Worm (Caenorhabditis elegans) whole organism, L4 larva: ENCODE measurements around the gene Y38H6C.25.
A peak's percentile ranks its signal among the peaks of the same experiment; 100 is the strongest.

ENCODE experiments used
- F44E2.7 ChIP-seq: fragments of 200-800 bp; sonication (Bioruptor generic); IDR thresholded peaks from 2 replicates; pipeline ENCODE4 v2.1.2; 2022; ENCODE audit warnings: missing genetic modification characterization, missing compliant biosample characterization
- ZK546.5 ChIP-seq, 2 experiments: sonication (generic microtip); optimal IDR thresholded peaks; 2 replicates each; lab custom pipeline; 2017; ENCODE audit warnings: missing biosample characterization in 2 of 2, missing genetic modification characterization in 2 of 2
- aha-1 ChIP-seq: fragments of 150-350 bp; peaks from one replicate; lab custom pipeline; 2014; ENCODE audit warnings: missing biosample characterization, missing genetic modification characterization
- ceh-44 ChIP-seq: fragments of 200-800 bp; sonication (Bioruptor generic); IDR thresholded peaks from 2 replicates; pipeline ENCODE4 v1.3.6; 2022; ENCODE audit warnings: missing genetic modification reagents, missing genetic modification characterization, missing compliant biosample characterization
- daf-16 ChIP-seq, 3 experiments: sonication (generic microtip); optimal IDR thresholded peaks; 2 replicates each; lab custom pipeline; 2016 to 2017; ENCODE audit warnings: missing genetic modification characterization in 3 of 3, missing genetic modification reagents in 3 of 3, mild to moderate bottlenecking in 2 of 3, missing compliant biosample characterization in 2 of 3, missing biosample characterization in 1 of 3, moderate library complexity in 1 of 3
- dmd-6 ChIP-seq: fragments of 200-800 bp; sonication (Bioruptor generic); IDR thresholded peaks from 2 replicates; pipeline ENCODE4 v1.3.6; 2022; ENCODE audit warnings: missing genetic modification reagents, missing genetic modification characterization, missing compliant biosample characterization
- dmd-9 ChIP-seq: fragments of 200-800 bp; sonication (Bioruptor generic); IDR thresholded peaks from 2 replicates; pipeline ENCODE4 v1.3.6; 2022; ENCODE audit warnings: missing genetic modification reagents, missing genetic modification characterization, missing compliant biosample characterization
- dpl-1 ChIP-seq: fragments of 150-350 bp; optimal IDR thresholded peaks from 2 replicates; lab custom pipeline; 2014; ENCODE audit warnings: missing biosample characterization, missing genetic modification reagents, missing genetic modification characterization
- duxl-1 ChIP-seq: sonication (generic microtip); optimal IDR thresholded peaks from 2 replicates; lab custom pipeline; 2016; ENCODE audit warnings: mild to moderate bottlenecking, missing genetic modification characterization, moderate library complexity, missing compliant biosample characterization; ENCODE audit not compliant: poor library complexity
- dve-1 ChIP-seq: sonication (generic microtip); optimal IDR thresholded peaks from 2 replicates; lab custom pipeline; 2017; ENCODE audit warnings: antibody characterized with exemption, mild to moderate bottlenecking, missing genetic modification characterization, missing compliant biosample characterization; ENCODE audit not compliant: insufficient read depth
- hif-1 ChIP-seq, 2 experiments: sonication (generic microtip); optimal IDR thresholded peaks; 2 replicates each; lab custom pipeline; 2016 to 2017; ENCODE audit warnings: missing compliant biosample characterization in 2 of 2, missing genetic modification characterization in 2 of 2, missing genetic modification reagents in 2 of 2, missing genotype in 2 of 2, mild to moderate bottlenecking in 1 of 2
- hlh-30 ChIP-seq: sonication (generic microtip); optimal IDR thresholded peaks from 2 replicates; lab custom pipeline; 2017; ENCODE audit warnings: antibody characterized with exemption, mild to moderate bottlenecking, missing genetic modification characterization, missing compliant biosample characterization; ENCODE audit not compliant: insufficient read depth
- lin-1 ChIP-seq: fragments of 200-800 bp; sonication (Bioruptor generic); IDR thresholded peaks from 2 replicates; pipeline ENCODE4 v1.3.6; 2022; ENCODE audit warnings: missing genetic modification reagents, missing genetic modification characterization, missing compliant biosample characterization
- lin-15B ChIP-seq: fragments of 150-350 bp; sonication (generic microtip); optimal IDR thresholded peaks from 3 replicates; lab custom pipeline; 2014; ENCODE audit warnings: missing biosample characterization, missing genetic modification characterization
- lin-29 ChIP-seq: fragments of 200-800 bp; sonication (Bioruptor generic); IDR thresholded peaks from 2 replicates; pipeline ENCODE4 v1.3.6; 2022; ENCODE audit warnings: missing genetic modification reagents, missing genetic modification characterization, missing compliant biosample characterization
- lin-38 ChIP-seq: fragments of 200-800 bp; sonication (Bioruptor generic); IDR thresholded peaks from 2 replicates; pipeline ENCODE4 v1.3.6; 2022; ENCODE audit warnings: missing genetic modification reagents, missing genetic modification characterization, missing compliant biosample characterization
- lin-39 ChIP-seq: fragments of 150-350 bp; optimal IDR thresholded peaks from 2 replicates; lab custom pipeline; 2014; ENCODE audit warnings: missing biosample characterization, missing genetic modification reagents, missing genetic modification characterization
- lsy-2 ChIP-seq, 2 experiments: fragments of 150-350 bp in 1 of 2; sonication (generic microtip) in 1 of 2; optimal IDR thresholded peaks; 2 replicates each; lab custom pipeline; 2014 to 2017; ENCODE audit warnings: missing biosample characterization in 2 of 2, missing genetic modification characterization in 2 of 2
- mdl-1 ChIP-seq, 2 experiments: fragments of 150-350 bp in 1 of 2; sonication (generic microtip) in 1 of 2; optimal IDR thresholded peaks; 2 replicates each; lab custom pipeline; 2014 to 2017; ENCODE audit warnings: missing biosample characterization in 2 of 2, missing genetic modification characterization in 2 of 2
- mep-1 ChIP-seq: fragments of 150-350 bp; sonication (generic microtip); optimal IDR thresholded peaks from 3 replicates; lab custom pipeline; 2014; ENCODE audit warnings: missing biosample characterization, missing genetic modification characterization
- nhr-10 ChIP-seq: fragments of 150-350 bp; optimal IDR thresholded peaks from 2 replicates; lab custom pipeline; 2014; ENCODE audit warnings: missing biosample characterization, missing genetic modification characterization
- nhr-28 ChIP-seq: fragments of 150-350 bp; optimal IDR thresholded peaks from 2 replicates; lab custom pipeline; 2014; ENCODE audit warnings: missing biosample characterization, missing genetic modification characterization
- nhr-42 ChIP-seq: fragments of 200-800 bp; sonication (Bioruptor generic); IDR thresholded peaks from 2 replicates; pipeline ENCODE4 v1.3.6; 2022; ENCODE audit warnings: missing genetic modification characterization, missing compliant biosample characterization
- nhr-6 ChIP-seq: fragments of 150-350 bp; optimal IDR thresholded peaks from 2 replicates; lab custom pipeline; 2014; ENCODE audit warnings: missing biosample characterization, missing genetic modification characterization
- nhr-76 ChIP-seq: fragments of 150-350 bp; optimal IDR thresholded peaks from 2 replicates; lab custom pipeline; 2014; ENCODE audit warnings: missing biosample characterization, missing genetic modification characterization
- skn-1 ChIP-seq: fragments of 150-350 bp; optimal IDR thresholded peaks from 2 replicates; lab custom pipeline; 2014; ENCODE audit warnings: missing biosample characterization, missing genetic modification characterization
- unc-62 ChIP-seq, 3 experiments: fragments of 150-350 bp in 1 of 3; sonication (generic microtip); optimal IDR thresholded peaks in 2 of 3; peaks in 1 of 3; 1 replicate in 1 of 3; 2 replicates in 2 of 3; lab custom pipeline; 2014 to 2017; ENCODE audit warnings: missing biosample characterization in 3 of 3, missing genetic modification characterization in 3 of 3, missing genetic modification reagents in 3 of 3, missing genotype in 1 of 3

The Y38H6C.25 gene

ce11 chrV:20480790-20481189 lies 38.2 kb upstream of the Y38H6C.25 start (continued):
- TF ChIP-seq nhr-10 (tag; lab: Kevin White, UChicago) = no peak

ce11 chrV:20485285-20485684 lies 33.7 kb upstream of the Y38H6C.25 start, which contains the start of gene dhcr-7:
Gene dhcr-7 (minus strand): TSS chrV:20485385.
- no peak for TF ChIP-seq dve-1 (tag; lab: Kevin White, UChicago)
- no peak for TF ChIP-seq ceh-44 (GFP tag; lab: Robert Waterston, UW)
- no peak for TF ChIP-seq nhr-76
- no peak for TF ChIP-seq ZK546.5 (tag; optimal IDR thresholded peaks at IDR 0.05; lab: Kevin White, UChicago)
- no peak for TF ChIP-seq dmd-9
- TF ChIP-seq unc-62 (GFP tag; optimal IDR thresholded peaks at IDR 0.05 in 1 of 2; lab: Kevin White, UChicago) = no peak
- no peak for TF ChIP-seq unc-62 (tag; optimal IDR thresholded peaks at IDR 0.05; lab: Kevin White, UChicago)

DNA sequence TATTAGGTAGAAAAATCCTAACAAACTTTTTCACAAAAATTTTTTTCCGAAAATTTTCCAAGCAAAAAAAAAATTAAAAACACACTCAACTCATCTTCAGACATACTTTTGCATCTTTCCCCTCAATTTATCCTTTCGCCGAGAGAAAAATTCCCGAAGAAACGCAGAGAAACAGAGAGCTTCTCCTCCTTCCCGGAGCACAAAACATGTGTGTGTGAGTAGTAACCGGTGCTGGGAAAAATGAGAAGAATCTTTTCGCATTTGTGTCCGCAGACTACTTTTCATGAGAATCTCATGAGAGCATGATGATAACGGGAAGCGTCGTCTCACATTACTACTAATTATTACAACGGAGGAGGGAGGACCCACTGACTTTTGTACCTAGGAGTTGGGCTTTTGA lies 32.5 kb upstream of the Y38H6C.25 start:
- no peak for TF ChIP-seq lin-1 (GFP tag; lab: Robert Waterston, UW)
- peak; percentile 2 for TF ChIP-seq hlh-30 (tag; lab: Kevin White, UChicago)
- peak in 1 of 2 experiments; percentile 12 for TF ChIP-seq lsy-2 (tag; optimal IDR thresholded peaks at IDR 0.05; lab: Kevin White, UChicago)

- TF ChIP-seq unc-62 (GFP tag; optimal IDR thresholded peaks at IDR 0.05 in 1 of 2; lab: Kevin White, UChicago) (peak in 1 of 2 experiments; percentile 77), unc-62 (tag; optimal IDR thresholded peaks at IDR 0.05; lab: Kevin White, UChicago) (no peak), daf-16 (GFP tag; optimal IDR thresholded peaks at IDR 0.05; lab: Kevin White, UChicago) (no peak), daf-16 (tag; optimal IDR thresholded peaks at IDR 0.05; lab: Kevin White, UChicago) (no peak)
These were observed 29.9 kb upstream of the Y38H6C.25 start, which contains the start of gene srbc-78 for ce11 chrV:20489102-20489501. Gene srbc-78 (minus strand): TSS chrV:20489202.

DNA sequence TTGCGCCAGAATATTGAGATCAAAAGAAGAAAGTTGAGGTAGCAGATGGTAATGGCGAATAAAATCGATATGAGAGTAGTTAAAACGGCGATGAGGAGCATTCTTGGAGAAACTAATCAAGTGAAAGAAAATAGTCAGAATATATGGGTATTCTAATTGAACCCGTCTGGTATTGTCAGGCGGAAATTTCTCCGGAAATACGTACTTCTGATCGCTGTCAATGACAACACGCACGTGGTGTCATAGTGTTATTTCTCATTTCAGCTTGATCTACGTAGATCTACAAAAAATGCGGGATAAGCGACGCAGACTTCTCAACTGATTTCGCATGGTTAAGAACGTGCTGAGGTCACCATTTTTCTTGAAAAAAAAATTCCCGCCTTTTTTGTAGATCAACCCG lies 26.6 kb upstream of the Y38H6C.25 start, which contains the start of gene srbc-79:
srbc-79 (minus strand) TSS at position 101 of the 400 bp plus-strand sequence.
- TF ChIP-seq nhr-28 (tag; lab: Kevin White, UChicago) = no peak
- TF ChIP-seq nhr-42 = no peak
- no peak for TF ChIP-seq nhr-6 (tag; lab: Kevin White, UChicago)
- TF ChIP-seq lin-29 = no peak
- TF ChIP-seq aha-1 = peak; percentile 16

DNA sequence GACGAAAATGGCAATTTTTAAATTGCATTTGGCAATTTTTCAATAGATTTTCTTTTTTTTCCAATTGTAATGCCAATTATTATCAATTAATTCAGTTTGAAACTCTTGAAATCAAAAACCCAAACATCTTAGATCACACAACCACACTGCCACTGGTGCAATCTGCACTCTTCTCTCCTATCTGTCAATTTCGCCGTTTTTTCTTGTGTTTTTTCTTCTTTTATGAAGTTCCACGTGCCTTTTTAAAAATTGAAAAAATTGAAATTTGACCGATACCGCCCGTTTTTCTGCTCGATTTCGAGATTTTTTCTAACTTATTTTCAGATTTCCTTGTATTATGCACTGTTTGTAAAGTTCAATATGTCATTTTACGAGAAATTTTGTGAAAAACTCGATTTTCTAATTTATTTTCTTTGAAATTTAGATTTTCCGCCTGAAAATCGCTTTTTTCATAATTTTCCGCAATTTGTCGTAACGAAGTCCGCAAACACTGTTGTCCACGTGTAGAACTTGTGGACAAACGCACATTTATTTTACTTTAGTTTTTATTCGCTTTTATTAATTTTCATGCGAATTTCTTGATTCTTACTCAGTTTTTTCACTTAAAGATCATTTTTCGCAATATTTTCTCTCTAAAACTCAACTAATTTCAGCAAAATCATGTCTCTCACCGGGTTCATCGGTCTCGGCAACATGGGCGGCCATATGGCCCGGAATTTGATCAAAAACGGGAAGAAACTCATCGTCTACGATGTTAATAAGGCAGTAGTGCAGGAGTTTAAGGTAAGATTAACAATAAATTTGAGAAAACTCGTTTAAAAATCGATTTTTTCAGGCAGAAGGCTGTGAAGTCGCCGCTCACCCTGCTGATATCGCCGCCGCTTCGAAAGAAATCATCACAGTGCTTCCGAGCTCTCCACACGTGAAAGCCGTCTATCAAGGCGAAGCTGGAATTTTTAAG lies 25.5 kb upstream of the Y38H6C.25 start, which contains the start of gene B0250.5:
B0250.5 (plus strand) TSS at position 654 of the 961 bp plus-strand sequence.
- peak in 1 of 2 experiments; percentile 54 for TF ChIP-seq lsy-2 (tag; optimal IDR thresholded peaks at IDR 0.05; lab: Kevin White, UChicago)
- peak in 1 of 2 experiments; percentile 35 for TF ChIP-seq hif-1 (tag; optimal IDR thresholded peaks at IDR 0.05; lab: Kevin White, UChicago)
- TF ChIP-seq lin-15B = no peak
- TF ChIP-seq mdl-1 (tag; optimal IDR thresholded peaks at IDR 0.05; lab: Kevin White, UChicago) = peak in 1 of 2 experiments; percentile 36
- peak; percentile 17 for TF ChIP-seq mep-1 (tag; lab: Kevin White, UChicago)
- TF ChIP-seq duxl-1 (tag; lab: Kevin White, UChicago) = peak; percentile 3
- peak; percentile 45 for TF ChIP-seq dve-1 (tag; lab: Kevin White, UChicago)
- TF ChIP-seq F44E2.7 (GFP tag; lab: Robert Waterston, UW) = 0 out of 2 replicates have a peak, but pooled peaks have one; percentile 65
- no peak for TF ChIP-seq aha-1
- no peak for TF ChIP-seq lin-39 (tag; lab: Kevin White, UChicago)
- TF ChIP-seq dmd-6 (GFP tag; lab: Robert Waterston, UW) = peak; percentile 34; the same call in 1 of the 2 replicates
- peak; percentile 35 for TF ChIP-seq hlh-30 (tag; lab: Kevin White, UChicago)
- TF ChIP-seq skn-1 (tag; lab: Kevin White, UChicago) = no peak
- peak; percentile 21; the same call in 1 of the 2 replicates for TF ChIP-seq lin-38 (GFP tag; lab: Robert Waterston, UW)
- TF ChIP-seq dpl-1 (GFP tag; lab: Kevin White, UChicago) = peak; percentile 65
